7 worm cellular contexts compared by ENCODE assay signal in genomic region chrIII:8432143-8432542, ce11.
TF ChIP-seq lines count a peak whose summit lies in the region.

Gene ZK1236.5 (minus strand): TSS chrIII:8432214.

TF ChIP-seq in whole organism, L1 larva, 84 proteins besides CTCF, POLR2A, EP300 and RAD21 (continues in another document):
- TF ChIP-seq lin-13 (GFP tag; optimal IDR thresholded peaks at IDR 0.05; lab: Kevin White, UChicago) (no peak), jun-1 (tag; optimal IDR thresholded peaks at IDR 0.05; lab: Kevin White, UChicago) (no peak), elt-2 (tag; optimal IDR thresholded peaks at IDR 0.05; lab: Kevin White, UChicago) (no peak), skn-1 (tag; optimal IDR thresholded peaks at IDR 0.05; lab: Kevin White, UChicago) (no peak), nhr-11 (tag; optimal IDR thresholded peaks at IDR 0.05; lab: Kevin White, UChicago) (no peak), nhr-71 (tag; optimal IDR thresholded peaks at IDR 0.05; lab: Kevin White, UChicago) (peak; percentile 45), nhr-20 (tag; optimal IDR thresholded peaks at IDR 0.05; lab: Kevin White, UChicago) (no peak), hpl-2 (GFP tag; optimal IDR thresholded peaks at IDR 0.05; lab: Kevin White, UChicago) (no peak), blmp-1 (tag; optimal IDR thresholded peaks at IDR 0.05; lab: Kevin White, UChicago) (peak; percentile 62), fkh-4 (tag; optimal IDR thresholded peaks at IDR 0.05; lab: Kevin White, UChicago; ENCODE audit: borderline replicate concordance) (no peak), lin-35 (GFP tag; optimal IDR thresholded peaks at IDR 0.05; lab: Kevin White, UChicago) (peak; percentile 43 to 67), hlh-17 (GFP tag; optimal IDR thresholded peaks at IDR 0.05; lab: Kevin White, UChicago; ENCODE audit: borderline replicate concordance) (no peak), C34B4.2 (tag; optimal IDR thresholded peaks at IDR 0.05; lab: Kevin White, UChicago) (no peak)

TF ChIP-seq in whole organism, L2 larva, 48 proteins besides CTCF, POLR2A, EP300 and RAD21 (continues in another document):
- TF ChIP-seq R02D3.7 (tag; optimal IDR thresholded peaks at IDR 0.05; lab: Kevin White, UChicago) (peak; percentile 90), sem-4 (tag; optimal IDR thresholded peaks at IDR 0.05; lab: Kevin White, UChicago) (no peak), sma-3 (GFP tag; optimal IDR thresholded peaks at IDR 0.05; lab: Kevin White, UChicago) (peak; percentile 3), unc-55 (GFP tag; optimal IDR thresholded peaks at IDR 0.05; lab: Kevin White, UChicago) (peak; percentile 40), nhr-129 (tag; optimal IDR thresholded peaks at IDR 0.05; lab: Kevin White, UChicago) (peak; percentile 17), lin-13 (GFP tag; optimal IDR thresholded peaks at IDR 0.05; lab: Kevin White, UChicago) (peak; percentile 22), lsy-2 (tag; optimal IDR thresholded peaks at IDR 0.05; lab: Kevin White, UChicago) (peak; percentile 3 to 72), nhr-25 (tag; optimal IDR thresholded peaks at IDR 0.05; lab: Kevin White, UChicago) (peak; percentile 9), ceh-82 (tag; optimal IDR thresholded peaks at IDR 0.05; lab: Kevin White, UChicago) (no peak), alr-1 (tag; optimal IDR thresholded peaks at IDR 0.05; lab: Kevin White, UChicago) (no peak), C34F6.9 (tag; optimal IDR thresholded peaks at IDR 0.05; lab: Kevin White, UChicago) (peak; percentile 58), crh-2 (tag; optimal IDR thresholded peaks at IDR 0.05; lab: Kevin White, UChicago) (peak; percentile 12), gmeb-1 (tag; optimal IDR thresholded peaks at IDR 0.05; lab: Kevin White, UChicago) (peak; percentile 30)

TF ChIP-seq in whole organism, L3 larva, 47 proteins besides CTCF, POLR2A, EP300 and RAD21:
- TF ChIP-seq ceh-82 (tag; optimal IDR thresholded peaks at IDR 0.05; lab: Kevin White, UChicago), result no peak
- no peak for TF ChIP-seq nhr-25 (tag; optimal IDR thresholded peaks at IDR 0.05; lab: Kevin White, UChicago)
- TF ChIP-seq hmg-11 (tag; optimal IDR thresholded peaks at IDR 0.05; lab: Kevin White, UChicago), result peak; percentile 25
- TF ChIP-seq nfya-1 (tag; optimal IDR thresholded peaks at IDR 0.05; lab: Kevin White, UChicago; ENCODE audit: insufficient read depth), result peak; percentile 56
- peak; percentile 68 for TF ChIP-seq pha-4 (tag; optimal IDR thresholded peaks at IDR 0.05; lab: Kevin White, UChicago)
- TF ChIP-seq R02D3.7 (tag; optimal IDR thresholded peaks at IDR 0.05; lab: Kevin White, UChicago), result peak; percentile 95
- peak; percentile 55 for TF ChIP-seq lin-15B (tag; optimal IDR thresholded peaks at IDR 0.05; lab: Kevin White, UChicago)
TF ChIP-seq in whole organism, L3 larva: peak in this region for 5.

TF ChIP-seq in whole organism, L4 larva, 104 proteins besides CTCF, POLR2A, EP300 and RAD21 (continues in another document):
- TF ChIP-seq lsy-2 (tag; optimal IDR thresholded peaks at IDR 0.05; lab: Kevin White, UChicago) (peak in 1 of 2 experiments; percentile 64), nhr-48 (tag; optimal IDR thresholded peaks at IDR 0.05; lab: Kevin White, UChicago) (no peak), spr-3 (GFP tag; optimal IDR thresholded peaks at IDR 0.05; lab: Kevin White, UChicago) (no peak), mes-2 (tag; optimal IDR thresholded peaks at IDR 0.05; lab: Kevin White, UChicago; ENCODE audit: poor library complexity, severe bottlenecking) (peak; percentile 62), ama-1 (optimal IDR thresholded peaks at IDR 0.05; lab: Kevin White, UChicago) (no peak), nhr-6 (tag; optimal IDR thresholded peaks at IDR 0.05; lab: Kevin White, UChicago) (peak; percentile 50), lim-7 (GFP tag; IDR thresholded peaks at IDR 0.05; lab: Robert Waterston, UW) (no peak), madf-9 (GFP tag; conservative IDR thresholded peaks at IDR 0.05; lab: Robert Waterston, UW) (no peak), zfp-3 (GFP tag; conservative IDR thresholded peaks at IDR 0.05; lab: Robert Waterston, UW) (no peak), T26A8.4 (GFP tag; IDR thresholded peaks at IDR 0.05; lab: Robert Waterston, UW) (no peak), fkh-10 (GFP tag; optimal IDR thresholded peaks at IDR 0.05; lab: Kevin White, UChicago) (no peak), saeg-2 (GFP tag; IDR thresholded peaks at IDR 0.05; lab: Robert Waterston, UW) (no peak), skn-1 (tag; optimal IDR thresholded peaks at IDR 0.05; lab: Kevin White, UChicago) (no peak), rbr-2 (tag; optimal IDR thresholded peaks at IDR 0.05; lab: Kevin White, UChicago) (no peak), dmd-8 (GFP tag; IDR thresholded peaks at IDR 0.05; lab: Robert Waterston, UW) (no peak)

TF ChIP-seq in whole organism, late embryonic, 69 proteins besides CTCF, POLR2A, EP300 and RAD21:
- no peak for TF ChIP-seq fax-1 (tag; optimal IDR thresholded peaks at IDR 0.05; lab: Kevin White, UChicago)
- TF ChIP-seq nfya-1 (tag; optimal IDR thresholded peaks at IDR 0.05; lab: Kevin White, UChicago), result peak; percentile 26
- TF ChIP-seq ceh-34 (tag; optimal IDR thresholded peaks at IDR 0.05; lab: Kevin White, UChicago), result no peak
- TF ChIP-seq Y22D7AL.16 (tag; optimal IDR thresholded peaks at IDR 0.05; lab: Kevin White, UChicago), result no peak

TF ChIP-seq in whole organism, mixed stage, embryonic, 35 proteins besides CTCF, POLR2A, EP300 and RAD21:
- TF ChIP-seq elt-3 (tag; optimal IDR thresholded peaks at IDR 0.05; lab: Kevin White, UChicago) (no peak), ces-1 (GFP tag; optimal IDR thresholded peaks at IDR 0.05; lab: Kevin White, UChicago) (peak; percentile 18)

TF ChIP-seq in whole organism, young adult, 124 proteins besides CTCF, POLR2A, EP300 and RAD21:
- no peak for TF ChIP-seq sea-2 (GFP tag; IDR thresholded peaks at IDR 0.05; lab: Robert Waterston, UW)
- peak in 1 of 3 experiments; percentile 4 for TF ChIP-seq lin-35 (GFP tag; optimal IDR thresholded peaks at IDR 0.05; lab: Kevin White, UChicago)
- peak; percentile 46 for TF ChIP-seq him-1 (tag; optimal IDR thresholded peaks at IDR 0.05; lab: Kevin White, UChicago)
- TF ChIP-seq attf-3 (GFP tag; conservative IDR thresholded peaks at IDR 0.05; lab: Robert Waterston, UW), result peak; percentile 93
